Fruit fly (Drosophila melanogaster) whole organism, pupa: ENCODE data around the gene Trmt61.

ENCODE experiments used
- CG10348 ChIP-seq: fragments of 200-800 bp; sonication (Bioruptor generic); IDR thresholded peaks from 2 replicates; pipeline ENCODE4 v1.3.6; 2022; ENCODE audit warnings: missing biosample characterization, missing genetic modification characterization
- CG13204 ChIP-seq: fragments of 200-800 bp; sonication (Bioruptor generic); optimal IDR thresholded peaks from 2 replicates; lab custom pipeline; 2018; ENCODE audit warnings: missing biosample characterization, mild to moderate bottlenecking, missing genetic modification characterization, moderate library complexity
- CG32121 ChIP-seq: fragments of 200-800 bp; sonication (Bioruptor generic); IDR thresholded peaks from 2 replicates; pipeline ENCODE4 v1.3.6; 2022; ENCODE audit warnings: missing biosample characterization, missing genetic modification characterization
- CG4496 ChIP-seq: fragments of 200-800 bp; sonication (Bioruptor generic); IDR thresholded peaks from 3 replicates; pipeline ENCODE4 v1.3.6; 2022; ENCODE audit warnings: missing biosample characterization, missing genetic modification characterization
- CG8159 ChIP-seq: fragments of 200-800 bp; sonication (Bioruptor generic); optimal IDR thresholded peaks from 3 replicates; lab custom pipeline; 2018; ENCODE audit warnings: missing biosample characterization, mild to moderate bottlenecking, missing genetic modification characterization, moderate library complexity
- Snoo ChIP-seq: fragments of 200-800 bp; sonication (Bioruptor generic); optimal IDR thresholded peaks from 3 replicates; lab custom pipeline; 2017; ENCODE audit warnings: missing biosample characterization, mild to moderate bottlenecking, missing genetic modification characterization, inconsistent platforms

dm6 chr3R:26014262-26014833 lies 44.9 kb upstream of the Trmt61 start, which contains the start of gene Kaz-m1:
- TF ChIP-seq CG8159 (tag; lab: Kevin White, UChicago) = peak; percentile 50
- no peak for TF ChIP-seq CG32121
- TF ChIP-seq CG13204 (GFP tag; lab: Kevin White, UChicago) = no peak
- no peak for TF ChIP-seq CG10348 (GFP tag; lab: Robert Waterston, UW)
- no peak for TF ChIP-seq CG4496 (GFP tag; lab: Robert Waterston, UW)
- no peak for TF ChIP-seq Snoo (tag; lab: Kevin White, UChicago)
